Worm (Caenorhabditis elegans) whole organism, late embryonic: ENCODE results near the gene npr-37.

Experiments
- F13H6.1 ChIP-seq: sonication (generic microtip); optimal IDR thresholded peaks from 2 replicates; lab custom pipeline; 2016; ENCODE audit warnings: missing genetic modification characterization, missing compliant biosample characterization
- K02D7.2 ChIP-seq: sonication (generic microtip); optimal IDR thresholded peaks from 2 replicates; lab custom pipeline; 2017; ENCODE audit warnings: mild to moderate bottlenecking, missing genetic modification characterization, missing compliant biosample characterization
- K09A11.1 ChIP-seq: sonication (generic microtip); optimal IDR thresholded peaks from 2 replicates; lab custom pipeline; 2017; ENCODE audit warnings: antibody characterized with exemption, mild to moderate bottlenecking, missing genetic modification characterization, missing compliant biosample characterization; ENCODE audit not compliant: insufficient read depth
- T23F11.4 ChIP-seq: fragments of 200-800 bp; sonication (Bioruptor generic); optimal IDR thresholded peaks from 2 replicates; lab custom pipeline; 2018; ENCODE audit warnings: mild to moderate bottlenecking, missing genetic modification characterization, missing compliant biosample characterization
- Y22D7AL.16 ChIP-seq: sonication (generic microtip); optimal IDR thresholded peaks from 2 replicates; lab custom pipeline; 2016; ENCODE audit warnings: missing genetic modification characterization, missing compliant biosample characterization
- ahr-1 ChIP-seq: sonication (generic microtip); optimal IDR thresholded peaks from 2 replicates; lab custom pipeline; 2016; ENCODE audit warnings: missing genetic modification characterization, missing compliant biosample characterization
- ceh-18 ChIP-seq: sonication (generic microtip); optimal IDR thresholded peaks from 2 replicates; lab custom pipeline; 2016; ENCODE audit warnings: missing genetic modification characterization, missing compliant biosample characterization
- ceh-19 ChIP-seq: fragments of 200-800 bp; sonication (Bioruptor generic); optimal IDR thresholded peaks from 2 replicates; lab custom pipeline; 2018; ENCODE audit warnings: mild to moderate bottlenecking, missing genetic modification characterization, missing compliant biosample characterization
- ceh-2 ChIP-seq: sonication (generic microtip); optimal IDR thresholded peaks from 2 replicates; lab custom pipeline; 2016; ENCODE audit warnings: missing genotype, missing genetic modification characterization, missing compliant biosample characterization
- ceh-22 ChIP-seq: sonication (generic microtip); optimal IDR thresholded peaks from 2 replicates; lab custom pipeline; 2017; ENCODE audit warnings: missing biosample characterization, missing genetic modification characterization
- ceh-30 ChIP-seq: fragments of 150-350 bp; optimal IDR thresholded peaks from 2 replicates; lab custom pipeline; 2014; ENCODE audit warnings: missing biosample characterization, missing genetic modification characterization
- ceh-31 ChIP-seq: sonication (generic microtip); optimal IDR thresholded peaks from 2 replicates; lab custom pipeline; 2016; ENCODE audit warnings: missing genetic modification characterization, missing compliant biosample characterization
- ceh-48 ChIP-seq: sonication (generic microtip); optimal IDR thresholded peaks from 2 replicates; lab custom pipeline; 2016; ENCODE audit warnings: missing genetic modification characterization, inconsistent platforms, missing compliant biosample characterization
- che-1 ChIP-seq: sonication (generic microtip); optimal IDR thresholded peaks from 2 replicates; lab custom pipeline; 2016; ENCODE audit warnings: mild to moderate bottlenecking, missing genetic modification characterization, missing compliant biosample characterization
- dmd-4 ChIP-seq: sonication (generic microtip); optimal IDR thresholded peaks from 2 replicates; lab custom pipeline; 2016; ENCODE audit warnings: borderline replicate concordance, missing genetic modification characterization, missing compliant biosample characterization
- dve-1 ChIP-seq: sonication (generic microtip); optimal IDR thresholded peaks from 2 replicates; lab custom pipeline; 2017; ENCODE audit warnings: antibody characterized with exemption, mild to moderate bottlenecking, missing genetic modification characterization, missing compliant biosample characterization
- elt-2 ChIP-seq: sonication (generic microtip); optimal IDR thresholded peaks from 2 replicates; lab custom pipeline; 2016; ENCODE audit warnings: missing genetic modification reagents, missing genetic modification characterization, missing compliant biosample characterization
- ets-4 ChIP-seq: sonication (generic microtip); optimal IDR thresholded peaks from 2 replicates; lab custom pipeline; 2016; ENCODE audit warnings: missing genetic modification characterization, missing compliant biosample characterization
- eyg-1 ChIP-seq: sonication (generic microtip); optimal IDR thresholded peaks from 2 replicates; lab custom pipeline; 2016; ENCODE audit warnings: missing genotype, missing genetic modification characterization, missing compliant biosample characterization
- fkh-10 ChIP-seq: fragments of 150-350 bp; optimal IDR thresholded peaks from 2 replicates; lab custom pipeline; 2014; ENCODE audit warnings: missing biosample characterization, missing genetic modification reagents, missing genetic modification characterization
- hlh-13 ChIP-seq: fragments of 200-800 bp; sonication (Bioruptor generic); optimal IDR thresholded peaks from 2 replicates; lab custom pipeline; 2018; ENCODE audit warnings: mild to moderate bottlenecking, missing genetic modification characterization, missing compliant biosample characterization
- hlh-15 ChIP-seq: sonication (generic microtip); optimal IDR thresholded peaks from 2 replicates; lab custom pipeline; 2016; ENCODE audit warnings: missing genetic modification characterization, missing compliant biosample characterization
- hlh-6 ChIP-seq: sonication (generic microtip); optimal IDR thresholded peaks from 2 replicates; lab custom pipeline; 2016; ENCODE audit warnings: missing genotype, missing genetic modification characterization, missing compliant biosample characterization
- hlh-8 ChIP-seq: sonication (generic microtip); optimal IDR thresholded peaks from 2 replicates; lab custom pipeline; 2016; ENCODE audit warnings: missing genotype, missing genetic modification characterization, missing compliant biosample characterization
- nhr-11 ChIP-seq: fragments of 150-350 bp; optimal IDR thresholded peaks from 2 replicates; lab custom pipeline; 2014; ENCODE audit warnings: missing biosample characterization, missing genetic modification characterization
- nhr-232 ChIP-seq: sonication (generic microtip); optimal IDR thresholded peaks from 2 replicates; lab custom pipeline; 2016; ENCODE audit warnings: missing genetic modification characterization, missing compliant biosample characterization
- npax-4 ChIP-seq: sonication (generic microtip); optimal IDR thresholded peaks from 2 replicates; lab custom pipeline; 2016; ENCODE audit warnings: missing genetic modification characterization, missing compliant biosample characterization
- pat-9 ChIP-seq: fragments of 200-800 bp; sonication (Bioruptor generic); optimal IDR thresholded peaks from 2 replicates; lab custom pipeline; 2018; ENCODE audit warnings: mild to moderate bottlenecking, missing genetic modification characterization, moderate library complexity, missing compliant biosample characterization
- pha-2 ChIP-seq: sonication (generic microtip); optimal IDR thresholded peaks from 2 replicates; lab custom pipeline; 2017; ENCODE audit warnings: mild to moderate bottlenecking, missing genetic modification characterization, missing compliant biosample characterization
- pha-4 ChIP-seq: fragments of 150-350 bp; optimal IDR thresholded peaks from 2 replicates; lab custom pipeline; 2018; ENCODE audit warnings: missing biosample characterization, missing genetic modification reagents, missing genetic modification characterization
- pros-1 ChIP-seq: fragments of 150-350 bp; optimal IDR thresholded peaks from 2 replicates; lab custom pipeline; 2014; ENCODE audit warnings: missing biosample characterization, missing genetic modification reagents, missing genetic modification characterization
- rnt-1 ChIP-seq: sonication (generic microtip); optimal IDR thresholded peaks from 2 replicates; lab custom pipeline; 2016; ENCODE audit warnings: missing genetic modification characterization, missing compliant biosample characterization
- sdc-2 ChIP-seq: sonication (generic microtip); optimal IDR thresholded peaks from 2 replicates; lab custom pipeline; 2016; ENCODE audit warnings: missing genotype, missing genetic modification characterization, missing compliant biosample characterization
- sox-2 ChIP-seq: fragments of 200-800 bp; sonication (Bioruptor generic); IDR thresholded peaks from 2 replicates; pipeline ENCODE4 v1.3.6; 2022; ENCODE audit warnings: missing genetic modification reagents, missing genetic modification characterization, missing compliant biosample characterization
- sox-4 ChIP-seq: sonication (generic microtip); optimal IDR thresholded peaks from 2 replicates; lab custom pipeline; 2017; ENCODE audit warnings: mild to moderate bottlenecking, missing genetic modification characterization, inconsistent platforms, missing compliant biosample characterization
- syd-9 ChIP-seq: sonication (generic microtip); optimal IDR thresholded peaks from 2 replicates; lab custom pipeline; 2016; ENCODE audit warnings: mild to moderate bottlenecking, missing genetic modification characterization, moderate library complexity, missing compliant biosample characterization
- unc-3 ChIP-seq, 2 experiments: fragments of 200-800 bp in 1 of 2; sonication (Bioruptor generic) in 1 of 2; sonication (generic microtip) in 1 of 2; conservative IDR thresholded peaks in 1 of 2; optimal IDR thresholded peaks in 1 of 2; 2 replicates each; pipeline versions ENCODE4 v1.3.6 to Lab custom; 2016 to 2022; ENCODE audit warnings: missing compliant biosample characterization in 2 of 2, missing genetic modification characterization in 2 of 2, missing genetic modification reagents in 1 of 2
- unc-42 ChIP-seq: sonication (generic microtip); optimal IDR thresholded peaks from 2 replicates; lab custom pipeline; 2016; ENCODE audit warnings: missing genotype, missing genetic modification characterization, missing compliant biosample characterization
- unc-86 ChIP-seq: sonication (generic microtip); optimal IDR thresholded peaks from 2 replicates; lab custom pipeline; 2016; ENCODE audit warnings: missing genetic modification characterization, missing compliant biosample characterization
- zip-5 ChIP-seq: sonication (generic microtip); optimal IDR thresholded peaks from 2 replicates; lab custom pipeline; 2016; ENCODE audit warnings: missing genetic modification characterization, missing compliant biosample characterization
- ztf-16 ChIP-seq: sonication (generic microtip); optimal IDR thresholded peaks from 2 replicates; lab custom pipeline; 2017; ENCODE audit warnings: missing genetic modification characterization, missing compliant biosample characterization

The npr-37 gene

ce11 chrIV:481067-481466, at the start of gene npr-37:
Gene npr-37, minus strand, starts transcription at chrIV:481167.
- TF ChIP-seq syd-9 (tag; lab: Kevin White, UChicago) (no peak), zip-5 (no peak), unc-42 (tag; lab: Kevin White, UChicago) (no peak)
- TF ChIP-seq, all 69 proteins: peak for 0

ce11 chrIV:524352-524751, 43.4 kb upstream of the npr-37 start, which contains the start of gene W03G1.2:
Gene W03G1.2, plus strand, starts transcription at chrIV:524652.
- TF ChIP-seq fkh-10 (GFP tag; lab: Kevin White, UChicago), result no peak
- no peak for TF ChIP-seq T23F11.4 (GFP tag; lab: Kevin White, UChicago)
- TF ChIP-seq ceh-2 (tag; lab: Kevin White, UChicago), result no peak
- no peak for TF ChIP-seq pha-4 (tag; lab: Kevin White, UChicago)
- no peak for TF ChIP-seq dmd-4 (tag; lab: Kevin White, UChicago)
- TF ChIP-seq hlh-6 (tag; lab: Kevin White, UChicago), result no peak
- TF ChIP-seq ceh-48, result no peak
- no peak for TF ChIP-seq npax-4 (tag; lab: Kevin White, UChicago)
- no peak for TF ChIP-seq pha-2 (tag; lab: Kevin White, UChicago)
- no peak for TF ChIP-seq ztf-16 (tag; lab: Kevin White, UChicago)
- TF ChIP-seq dve-1 (tag; lab: Kevin White, UChicago), result no peak
- no peak for TF ChIP-seq pros-1 (tag; lab: Kevin White, UChicago)
- no peak for TF ChIP-seq elt-2 (tag; lab: Kevin White, UChicago)
- TF ChIP-seq pat-9 (tag; lab: Kevin White, UChicago), result no peak
- no peak for TF ChIP-seq sox-2 (GFP tag; lab: Robert Waterston, UW)
- no peak for TF ChIP-seq ceh-30 (tag; lab: Kevin White, UChicago)

- TF ChIP-seq syd-9 (tag; lab: Kevin White, UChicago), result no peak
- TF ChIP-seq hlh-15, result no peak
- no peak for TF ChIP-seq fkh-10 (GFP tag; lab: Kevin White, UChicago)
- no peak for TF ChIP-seq ceh-2 (tag; lab: Kevin White, UChicago)
- no peak for TF ChIP-seq ets-4 (tag; lab: Kevin White, UChicago)
- TF ChIP-seq Y22D7AL.16, result no peak
- TF ChIP-seq pros-1 (tag; lab: Kevin White, UChicago), result no peak
- no peak for TF ChIP-seq rnt-1 (tag; lab: Kevin White, UChicago)
- TF ChIP-seq eyg-1 (tag; lab: Kevin White, UChicago), result no peak
- no peak for TF ChIP-seq zip-5
- no peak for TF ChIP-seq ceh-19 (GFP tag; lab: Kevin White, UChicago)
- no peak for TF ChIP-seq nhr-232 (tag; lab: Kevin White, UChicago)
- TF ChIP-seq che-1 (tag; lab: Kevin White, UChicago), result no peak
- no peak for TF ChIP-seq nhr-11 (tag; lab: Kevin White, UChicago)
- TF ChIP-seq F13H6.1 (tag; lab: Kevin White, UChicago), result no peak
- no peak for TF ChIP-seq ceh-18
- no peak for TF ChIP-seq unc-3 (GFP tag; conservative IDR thresholded peaks at IDR 0.05; lab: Robert Waterston, UW)
- no peak for TF ChIP-seq unc-3 (tag; optimal IDR thresholded peaks at IDR 0.05; lab: Kevin White, UChicago)
- TF ChIP-seq npax-4 (tag; lab: Kevin White, UChicago), result no peak
- TF ChIP-seq ceh-31 (tag; lab: Kevin White, UChicago), result no peak
Measured at ce11 chrIV:523595-523994, 42.6 kb upstream of the npr-37 start, which contains the start of gene asm-3. Gene asm-3, minus strand, starts transcription at chrIV:523809.

- no peak for TF ChIP-seq zip-5
- no peak for TF ChIP-seq K09A11.1 (tag; lab: Kevin White, UChicago)
- no peak for TF ChIP-seq K02D7.2 (tag; lab: Kevin White, UChicago)
- TF ChIP-seq unc-86 (tag; lab: Kevin White, UChicago), result no peak
- no peak for TF ChIP-seq sdc-2 (tag; lab: Kevin White, UChicago)
- no peak for TF ChIP-seq ceh-22 (tag; lab: Kevin White, UChicago)
- TF ChIP-seq eyg-1 (tag; lab: Kevin White, UChicago), result no peak
- TF ChIP-seq ztf-16 (tag; lab: Kevin White, UChicago), result no peak
- no peak for TF ChIP-seq unc-3 (GFP tag; conservative IDR thresholded peaks at IDR 0.05; lab: Robert Waterston, UW)
- TF ChIP-seq unc-3 (tag; optimal IDR thresholded peaks at IDR 0.05; lab: Kevin White, UChicago), result no peak
- TF ChIP-seq ceh-48, result no peak
- no peak for TF ChIP-seq F13H6.1 (tag; lab: Kevin White, UChicago)
- no peak for TF ChIP-seq hlh-13
- TF ChIP-seq pha-2 (tag; lab: Kevin White, UChicago), result no peak
- no peak for TF ChIP-seq ahr-1 (tag; lab: Kevin White, UChicago)
- no peak for TF ChIP-seq T23F11.4 (GFP tag; lab: Kevin White, UChicago)
- TF ChIP-seq hlh-8 (tag; lab: Kevin White, UChicago), result no peak
- TF ChIP-seq dve-1 (tag; lab: Kevin White, UChicago), result no peak
- no peak for TF ChIP-seq sox-4 (tag; lab: Kevin White, UChicago)
- no peak for TF ChIP-seq sox-2 (GFP tag; lab: Robert Waterston, UW)
Measured at ce11 chrIV:522566-522965, 41.6 kb upstream of the npr-37 start.
